Worm (Caenorhabditis elegans): Measurements from ENCODE around the gene oig-1.

DNA sequence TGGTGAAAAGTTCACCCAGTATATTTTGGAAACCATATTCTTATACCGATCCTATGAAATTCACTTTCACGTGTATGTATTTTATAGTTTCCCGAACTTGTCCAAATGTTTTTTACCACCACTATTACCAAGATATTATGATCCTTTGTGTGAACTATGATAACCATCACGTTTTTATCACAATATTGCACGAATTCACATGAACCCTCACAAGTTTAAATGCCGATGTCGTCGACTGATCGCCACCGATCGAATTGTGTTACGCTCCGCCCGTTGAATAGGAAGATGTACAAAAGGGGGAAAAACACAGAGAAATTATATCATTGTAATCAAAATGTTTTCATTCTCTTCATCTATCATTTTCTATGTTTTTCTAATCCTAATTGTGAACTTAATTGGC, 17.1 kb downstream of the oig-1 start:
- TF ChIP-seq sox-4 (tag; optimal IDR thresholded peaks at IDR 0.05) (no peak), fkh-10 (GFP tag; optimal IDR thresholded peaks at IDR 0.05) (no peak), ceh-6 (GFP tag; optimal IDR thresholded peaks at IDR 0.05) (no peak), C08G9.2 (tag; optimal IDR thresholded peaks at IDR 0.05) (no peak), npax-4 (tag; optimal IDR thresholded peaks at IDR 0.05) (no peak), unc-3 (GFP tag; conservative IDR thresholded peaks at IDR 0.05) (no peak), unc-3 (tag; optimal IDR thresholded peaks at IDR 0.05) (no peak), pag-3 (tag; optimal IDR thresholded peaks at IDR 0.05; ENCODE audit: borderline replicate concordance) (no peak), unc-42 (tag; optimal IDR thresholded peaks at IDR 0.05) (no peak), dmd-4 (tag; optimal IDR thresholded peaks at IDR 0.05; ENCODE audit: borderline replicate concordance) (no peak), tbx-2 (tag; optimal IDR thresholded peaks at IDR 0.05) (no peak), ama-1 (optimal IDR thresholded peaks at IDR 0.05) (no peak), K02D7.2 (tag; optimal IDR thresholded peaks at IDR 0.05) (no peak), unc-55 (GFP tag; optimal IDR thresholded peaks at IDR 0.05) (no peak), nhr-11 (tag; optimal IDR thresholded peaks at IDR 0.05) (no peak)
